Fruit fly (Drosophila melanogaster) whole organism, pupa: ENCODE data around the gene Mur2B.

Experiments used
- CG10348 ChIP-seq: fragments of 200-800 bp; sonication (Bioruptor generic); IDR thresholded peaks from 2 replicates; pipeline ENCODE4 v1.3.6; 2022; ENCODE audit warnings: missing biosample characterization, missing genetic modification characterization
- CG12605 ChIP-seq: fragments of 200-800 bp; sonication (Bioruptor generic); IDR thresholded peaks from 2 replicates; pipeline ENCODE4 v1.3.6; 2022; ENCODE audit warnings: missing biosample characterization, missing genetic modification characterization
- CG13204 ChIP-seq: fragments of 200-800 bp; sonication (Bioruptor generic); optimal IDR thresholded peaks from 2 replicates; lab custom pipeline; 2018; ENCODE audit warnings: missing biosample characterization, mild to moderate bottlenecking, missing genetic modification characterization, moderate library complexity
- CG14655 ChIP-seq: fragments of 200-800 bp; sonication (Bioruptor generic); optimal IDR thresholded peaks from 3 replicates; lab custom pipeline; 2017; ENCODE audit warnings: mild to moderate bottlenecking, missing biosample characterization, missing genetic modification reagents, missing genetic modification characterization
- CG15710 ChIP-seq: fragments of 200-800 bp; sonication (Bioruptor generic); optimal IDR thresholded peaks from 2 replicates; lab custom pipeline; 2018; ENCODE audit warnings: missing biosample characterization, mild to moderate bottlenecking, missing genetic modification characterization, moderate library complexity
- CG17806 ChIP-seq: fragments of 200-800 bp; sonication (Bioruptor generic); optimal IDR thresholded peaks from 2 replicates; lab custom pipeline; 2018; ENCODE audit warnings: missing biosample characterization, mild to moderate bottlenecking, missing genetic modification characterization, moderate library complexity
- CG32121 ChIP-seq: fragments of 200-800 bp; sonication (Bioruptor generic); IDR thresholded peaks from 2 replicates; pipeline ENCODE4 v1.3.6; 2022; ENCODE audit warnings: missing biosample characterization, missing genetic modification characterization
- CG34367 ChIP-seq: fragments of 200-800 bp; sonication (Bioruptor generic); optimal IDR thresholded peaks from 2 replicates; lab custom pipeline; 2018; ENCODE audit warnings: missing biosample characterization, mild to moderate bottlenecking, missing genetic modification characterization
- CG4496 ChIP-seq: fragments of 200-800 bp; sonication (Bioruptor generic); IDR thresholded peaks from 3 replicates; pipeline ENCODE4 v1.3.6; 2022; ENCODE audit warnings: missing biosample characterization, missing genetic modification characterization
- CG8159 ChIP-seq: fragments of 200-800 bp; sonication (Bioruptor generic); optimal IDR thresholded peaks from 3 replicates; lab custom pipeline; 2018; ENCODE audit warnings: missing biosample characterization, mild to moderate bottlenecking, missing genetic modification characterization, moderate library complexity
- CG8301 ChIP-seq: fragments of 200-800 bp; sonication (Bioruptor generic); optimal IDR thresholded peaks from 2 replicates; lab custom pipeline; 2018; ENCODE audit warnings: missing biosample characterization, mild to moderate bottlenecking, missing genetic modification characterization
- CG9948 ChIP-seq: fragments of 200-800 bp; sonication (Bioruptor generic); optimal IDR thresholded peaks from 2 replicates; lab custom pipeline; 2018; ENCODE audit warnings: missing biosample characterization, mild to moderate bottlenecking, missing genetic modification characterization, moderate library complexity
- D1 ChIP-seq: fragments of 200-800 bp; sonication (Bioruptor generic); optimal IDR thresholded peaks from 2 replicates; lab custom pipeline; 2018; ENCODE audit warnings: missing biosample characterization, mild to moderate bottlenecking, missing genetic modification characterization, moderate library complexity
- EcR ChIP-seq: fragments of 200-800 bp; sonication (Bioruptor generic); optimal IDR thresholded peaks from 3 replicates; lab custom pipeline; 2019; ENCODE audit warnings: missing biosample characterization, missing genetic modification characterization, mild to moderate bottlenecking, moderate library complexity, missing genetic modification reagents
- Ets98B ChIP-seq: fragments of 200-800 bp; sonication (Bioruptor generic); IDR thresholded peaks from 2 replicates; pipeline ENCODE4 v1.3.6; 2022; ENCODE audit warnings: missing biosample characterization, missing genetic modification characterization
- Pif1A ChIP-seq: fragments of 200-800 bp; sonication (Bioruptor generic); optimal IDR thresholded peaks from 3 replicates; lab custom pipeline; 2016; ENCODE audit warnings: missing biosample characterization, missing genetic modification characterization
- Pif1B ChIP-seq: fragments of 200-800 bp; sonication (Bioruptor generic); optimal IDR thresholded peaks from 3 replicates; lab custom pipeline; 2016; ENCODE audit warnings: missing biosample characterization, missing genetic modification characterization
- Snoo ChIP-seq: fragments of 200-800 bp; sonication (Bioruptor generic); optimal IDR thresholded peaks from 3 replicates; lab custom pipeline; 2017; ENCODE audit warnings: missing biosample characterization, mild to moderate bottlenecking, missing genetic modification characterization, inconsistent platforms
- fd96Ca ChIP-seq: fragments of 200-800 bp; sonication (Bioruptor generic); IDR thresholded peaks from 3 replicates; pipeline ENCODE4 v1.3.6; 2022; ENCODE audit warnings: missing biosample characterization, missing genetic modification characterization
- gl ChIP-seq: fragments of 200-800 bp; sonication (Bioruptor generic); optimal IDR thresholded peaks from 2 replicates; lab custom pipeline; 2018; ENCODE audit warnings: missing biosample characterization, mild to moderate bottlenecking, missing genetic modification characterization
- rn ChIP-seq: fragments of 200-800 bp; sonication (Bioruptor generic); IDR thresholded peaks from 2 replicates; pipeline ENCODE4 v1.3.6; 2022; ENCODE audit warnings: missing biosample characterization, missing genetic modification characterization

Gene Mur2B

DNA sequence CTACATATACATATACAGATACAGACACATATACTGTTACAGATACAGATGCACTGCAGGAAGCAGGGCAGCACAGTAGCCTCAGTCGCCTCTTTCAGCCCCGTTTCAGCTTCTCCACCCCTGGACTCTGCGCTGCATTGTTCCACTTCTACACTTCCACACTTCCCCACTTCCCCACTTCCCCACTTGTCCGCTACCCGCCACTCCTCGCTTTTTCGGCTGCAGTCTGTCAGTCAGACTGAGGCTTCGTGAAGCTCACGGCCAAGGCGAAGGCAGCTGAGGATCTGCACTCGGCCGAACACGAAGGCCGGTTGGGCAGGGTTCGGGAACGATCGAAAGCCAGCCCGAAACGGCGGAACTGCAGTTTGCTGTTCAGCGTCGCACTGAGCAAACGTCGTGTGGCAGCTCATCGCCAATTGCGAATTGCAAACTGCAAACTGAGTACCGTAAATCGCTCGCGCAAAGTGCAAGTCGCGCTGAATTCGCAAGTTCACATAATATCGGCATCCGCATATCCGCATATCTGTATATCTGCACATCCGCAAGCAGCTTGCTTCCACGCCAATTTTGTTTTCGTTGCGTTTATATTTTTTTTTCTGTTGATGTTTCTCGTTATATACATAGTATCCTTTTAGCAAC, 55.2 kb downstream of the Mur2B start:
- TF ChIP-seq CG14655 (no peak), CG13204 (GFP tag; lab: Kevin White, UChicago) (peak; percentile 71), rn (no peak), CG15710 (tag; lab: Kevin White, UChicago) (peak; percentile 6), CG10348 (GFP tag; lab: Robert Waterston, UW) (no peak), Snoo (tag; lab: Kevin White, UChicago) (peak; percentile 53), CG32121 (no peak), CG8159 (peak; percentile 32), CG4496 (GFP tag; lab: Robert Waterston, UW) (peak; percentile 23; the same call in 1 of the 3 replicates), Pif1A (GFP tag; lab: Kevin White, UChicago) (peak; percentile 37), CG8301 (tag; lab: Kevin White, UChicago) (no peak), EcR (GFP tag; lab: Kevin White, UChicago) (peak; percentile 81)

DNA sequence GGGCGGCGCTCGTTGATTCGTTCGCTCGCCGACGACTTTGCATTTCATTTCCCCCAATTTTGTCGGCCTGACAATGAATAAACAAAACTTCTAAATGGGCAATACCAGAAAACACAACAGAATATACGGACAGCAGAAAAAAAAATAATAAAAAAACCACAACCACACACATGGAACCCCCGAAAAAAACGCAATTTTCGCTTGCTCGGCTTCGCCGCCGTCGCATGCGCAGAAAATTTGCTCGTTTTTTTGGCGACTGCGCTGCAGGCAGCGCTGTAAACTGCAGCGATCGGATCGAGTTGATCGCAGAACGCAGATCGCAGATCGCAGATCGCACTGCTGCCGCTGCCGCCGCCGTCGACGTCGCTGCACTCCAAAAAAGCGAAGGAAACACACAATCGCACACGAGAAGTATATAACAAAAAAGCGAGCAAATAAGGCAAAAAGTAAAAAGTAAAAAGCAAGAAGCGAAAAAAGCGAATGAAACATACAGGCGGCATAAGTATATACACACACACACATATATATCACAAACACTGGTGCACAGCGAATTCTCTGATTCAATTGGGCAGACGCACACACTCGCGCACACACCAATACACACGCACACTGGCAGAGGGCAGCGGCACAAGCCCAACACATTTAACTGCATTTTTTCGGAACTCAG, 56.8 kb downstream of the Mur2B start:
- no peak for TF ChIP-seq D1 (tag; lab: Kevin White, UChicago)
- peak; percentile 18 for TF ChIP-seq CG8159
- TF ChIP-seq EcR (GFP tag; lab: Kevin White, UChicago) = peak; percentile 18
- TF ChIP-seq CG34367 = no peak
- peak; percentile 19 for TF ChIP-seq CG15710 (tag; lab: Kevin White, UChicago)
- TF ChIP-seq Pif1A (GFP tag; lab: Kevin White, UChicago) = peak; percentile 53
- TF ChIP-seq Snoo (tag; lab: Kevin White, UChicago) = peak; percentile 67
- TF ChIP-seq fd96Ca (GFP tag; lab: Robert Waterston, UW) = no peak
- peak; percentile 53 for TF ChIP-seq gl (tag; lab: Kevin White, UChicago)
- TF ChIP-seq CG13204 (GFP tag; lab: Kevin White, UChicago) = peak; percentile 24
- TF ChIP-seq Pif1B (GFP tag; lab: Kevin White, UChicago) = peak; percentile 36
- TF ChIP-seq, all 21 proteins: peak for 8

DNA sequence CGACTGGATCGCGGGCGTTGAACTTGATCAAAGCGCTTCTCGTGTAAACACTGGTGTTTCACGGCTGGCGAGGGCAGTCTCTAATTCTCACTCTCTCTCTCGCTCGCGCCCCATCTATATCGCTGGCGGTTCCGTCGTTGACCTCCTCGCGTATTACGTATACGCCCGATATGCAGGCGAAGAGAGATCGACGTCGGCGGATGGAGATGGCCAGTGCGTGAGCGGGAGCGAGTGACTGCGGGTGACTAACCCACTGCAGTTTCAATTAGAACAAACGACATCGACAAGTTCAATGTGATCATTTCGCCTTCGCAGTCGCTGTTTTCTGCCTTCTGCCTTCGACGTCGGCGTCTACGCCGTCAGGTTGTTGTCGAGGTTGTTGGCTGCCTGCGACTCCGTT, 58.5 kb downstream of the Mur2B start:
- TF ChIP-seq CG17806 (tag; lab: Kevin White, UChicago) (no peak), EcR (GFP tag; lab: Kevin White, UChicago) (peak; percentile 86)

DNA sequence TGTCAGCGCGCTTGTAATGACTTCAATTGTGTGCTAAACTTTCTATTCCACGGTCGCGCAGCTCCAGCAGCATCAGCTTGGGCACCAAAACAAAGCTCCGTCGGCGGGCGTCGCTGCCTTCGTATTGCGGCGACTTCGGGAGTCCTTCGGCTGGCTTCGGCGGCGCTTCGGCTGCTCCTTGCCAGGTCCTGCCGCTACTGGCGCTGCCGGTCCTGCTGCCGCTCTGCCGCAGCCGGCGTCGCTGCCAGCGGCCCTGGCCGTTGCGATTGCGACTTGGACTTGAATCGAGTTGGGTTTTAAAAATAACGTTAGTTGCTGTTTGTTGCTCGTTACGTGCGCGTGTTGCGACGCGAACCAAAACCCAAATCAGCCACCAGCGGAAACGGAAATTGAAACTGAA, 60.1 kb downstream of the Mur2B start:
- TF ChIP-seq CG9948 (tag; lab: Kevin White, UChicago) (no peak), CG17806 (tag; lab: Kevin White, UChicago) (no peak), EcR (GFP tag; lab: Kevin White, UChicago) (no peak), CG8301 (tag; lab: Kevin White, UChicago) (no peak), CG14655 (no peak), CG13204 (GFP tag; lab: Kevin White, UChicago) (no peak), D1 (tag; lab: Kevin White, UChicago) (no peak), rn (no peak), Ets98B (GFP tag; lab: Robert Waterston, UW) (no peak), Snoo (tag; lab: Kevin White, UChicago) (no peak), Pif1B (GFP tag; lab: Kevin White, UChicago) (no peak), fd96Ca (GFP tag; lab: Robert Waterston, UW) (no peak), CG15710 (tag; lab: Kevin White, UChicago) (no peak), CG4496 (GFP tag; lab: Robert Waterston, UW) (no peak), CG8159 (no peak), CG12605 (GFP tag; lab: Robert Waterston, UW) (no peak), gl (tag; lab: Kevin White, UChicago) (no peak), Pif1A (GFP tag; lab: Kevin White, UChicago) (no peak)

DNA sequence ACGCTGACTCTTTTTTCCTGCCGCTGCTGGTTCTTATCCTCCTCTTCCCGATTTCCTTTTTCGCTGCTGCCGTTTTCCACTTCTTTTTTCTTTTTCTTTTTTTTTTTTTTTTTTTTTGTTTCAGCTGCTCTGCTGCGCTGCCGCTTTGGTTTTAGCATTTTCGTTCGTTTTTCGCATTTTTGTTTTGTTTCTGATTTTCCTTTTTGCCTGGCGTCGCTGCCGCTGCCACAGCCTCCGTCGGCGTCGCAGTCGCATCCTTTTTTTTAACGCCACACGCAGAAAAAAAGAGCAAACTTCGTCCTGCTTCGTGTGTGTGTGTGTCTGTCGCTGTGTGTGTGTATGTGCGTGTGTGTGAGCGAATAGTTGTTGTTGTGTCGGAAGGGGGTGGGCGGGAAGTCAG, 60.8 kb downstream of the Mur2B start:
- TF ChIP-seq CG8301 (tag; lab: Kevin White, UChicago) = no peak
- TF ChIP-seq rn = no peak
- TF ChIP-seq CG13204 (GFP tag; lab: Kevin White, UChicago) = peak; percentile 46
- TF ChIP-seq CG15710 (tag; lab: Kevin White, UChicago) = no peak
- no peak for TF ChIP-seq CG8159
- TF ChIP-seq Pif1B (GFP tag; lab: Kevin White, UChicago) = no peak
- TF ChIP-seq Snoo (tag; lab: Kevin White, UChicago) = peak; percentile 4
- TF ChIP-seq fd96Ca (GFP tag; lab: Robert Waterston, UW) = 0 out of 3 replicates have a peak, but pooled peaks have one; percentile 5
- TF ChIP-seq CG14655 = no peak
- TF ChIP-seq Pif1A (GFP tag; lab: Kevin White, UChicago) = peak; percentile 10
- TF ChIP-seq CG9948 (tag; lab: Kevin White, UChicago) = no peak
- TF ChIP-seq EcR (GFP tag; lab: Kevin White, UChicago) = no peak
- no peak for TF ChIP-seq CG32121
- TF ChIP-seq CG10348 (GFP tag; lab: Robert Waterston, UW) = no peak
- no peak for TF ChIP-seq gl (tag; lab: Kevin White, UChicago)
- TF ChIP-seq CG4496 (GFP tag; lab: Robert Waterston, UW) = peak; percentile 40; the same call in 1 of the 3 replicates
- no peak for TF ChIP-seq Ets98B (GFP tag; lab: Robert Waterston, UW)
- TF ChIP-seq CG17806 (tag; lab: Kevin White, UChicago) = no peak
- 0 out of 2 replicates have a peak, but pooled peaks have one; percentile 21 for TF ChIP-seq CG12605 (GFP tag; lab: Robert Waterston, UW)
- no peak for TF ChIP-seq CG34367
- no peak for TF ChIP-seq D1 (tag; lab: Kevin White, UChicago)
- TF ChIP-seq, all 21 proteins: peak for 6
